Worm (Caenorhabditis elegans) whole organism, L1 larva: ENCODE measurements around the gene lex-1.

Experiments used
- ama-1 ChIP-seq: fragments of 150-350 bp; optimal IDR thresholded peaks from 2 replicates; lab custom pipeline; 2014
- fos-1 ChIP-seq: fragments of 150-350 bp; optimal IDR thresholded peaks from 2 replicates; lab custom pipeline; 2014; ENCODE audit warnings: missing biosample characterization, missing genetic modification characterization
- lir-3 ChIP-seq: sonication (generic microtip); optimal IDR thresholded peaks from 2 replicates; lab custom pipeline; 2016; ENCODE audit warnings: mild to moderate bottlenecking, missing genetic modification characterization, moderate library complexity, missing compliant biosample characterization; ENCODE audit not compliant: poor library complexity
- mdl-1 ChIP-seq, 2 experiments: fragments of 150-350 bp; optimal IDR thresholded peaks; 2 replicates each; lab custom pipeline; 2014 to 2017; ENCODE audit warnings: missing biosample characterization in 2 of 2, missing genetic modification characterization in 2 of 2, inconsistent platforms in 1 of 2
- nhr-12 ChIP-seq: sonication (generic microtip); optimal IDR thresholded peaks from 2 replicates; lab custom pipeline; 2017; ENCODE audit warnings: missing biosample characterization, missing genetic modification characterization
- nhr-28 ChIP-seq: fragments of 150-350 bp; optimal IDR thresholded peaks from 2 replicates; lab custom pipeline; 2014; ENCODE audit warnings: missing biosample characterization, missing genetic modification characterization
- snpc-4 ChIP-seq: fragments of 150-350 bp; optimal IDR thresholded peaks from 2 replicates; lab custom pipeline; 2014; ENCODE audit warnings: missing biosample characterization, missing genetic modification characterization
- tbx-2 ChIP-seq: sonication (generic microtip); optimal IDR thresholded peaks from 2 replicates; lab custom pipeline; 2016; ENCODE audit warnings: missing genetic modification characterization, missing compliant biosample characterization
- unc-62 ChIP-seq: fragments of 150-350 bp; optimal IDR thresholded peaks from 2 replicates; lab custom pipeline; 2014; ENCODE audit warnings: missing biosample characterization, missing genetic modification reagents, missing genetic modification characterization

DNA sequence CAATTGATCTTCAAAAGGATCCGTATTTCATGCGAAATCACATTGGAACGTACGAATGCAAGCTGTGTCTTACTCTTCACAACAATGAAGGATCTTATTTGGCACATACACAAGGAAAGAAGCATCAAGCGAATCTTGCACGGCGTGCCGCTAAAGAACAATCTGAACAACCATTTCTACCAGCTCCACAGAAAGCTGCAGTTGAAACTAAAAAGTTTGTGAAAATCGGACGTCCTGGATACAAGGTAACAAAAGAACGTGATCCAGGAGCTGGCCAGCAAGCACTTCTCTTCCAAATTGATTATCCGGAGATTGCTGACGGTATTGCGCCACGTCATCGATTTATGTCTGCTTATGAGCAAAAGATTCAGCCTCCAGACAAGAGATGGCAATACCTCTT lies 5.3 kb downstream of the lex-1 start:
- no peak for TF ChIP-seq tbx-2 (tag; lab: Kevin White, UChicago)
- no peak for TF ChIP-seq mdl-1 (tag; optimal IDR thresholded peaks at IDR 0.05; lab: Kevin White, UChicago)
- no peak for TF ChIP-seq unc-62 (GFP tag; lab: Kevin White, UChicago)
- no peak for TF ChIP-seq nhr-28 (tag; lab: Kevin White, UChicago)
- TF ChIP-seq nhr-12 = no peak
- no peak for TF ChIP-seq snpc-4 (tag; lab: Kevin White, UChicago)
- TF ChIP-seq ama-1 = no peak
- no peak for TF ChIP-seq lir-3
- no peak for TF ChIP-seq fos-1
